Fruit fly (Drosophila melanogaster) whole organism, embryonic: Measurements from ENCODE around the gene Rcd2.

ENCODE experiments used
- BEAF-32 ChIP-seq: fragments of 200-800 bp; sonication (Bioruptor generic); optimal IDR thresholded peaks from 3 replicates; lab custom pipeline; 2017; ENCODE audit warnings: missing biosample characterization, missing genetic modification characterization, mild to moderate bottlenecking, moderate library complexity, missing genetic modification reagents
- C15 ChIP-seq: fragments of 200-800 bp; sonication (Bioruptor generic); IDR thresholded peaks from 3 replicates; pipeline ENCODE4 v1.3.6; 2022; ENCODE audit warnings: missing biosample characterization, missing genetic modification characterization
- CG10274 ChIP-seq: fragments of 200-800 bp; sonication (Bioruptor generic); optimal IDR thresholded peaks from 3 replicates; lab custom pipeline; 2017; ENCODE audit warnings: missing biosample characterization, mild to moderate bottlenecking, missing genetic modification characterization
- CG12155 ChIP-seq: fragments of 200-800 bp; sonication (Bioruptor generic); optimal IDR thresholded peaks from 3 replicates; lab custom pipeline; 2016; ENCODE audit warnings: missing biosample characterization, missing genetic modification characterization
- CG1233 ChIP-seq: fragments of 200-800 bp; sonication (Bioruptor generic); optimal IDR thresholded peaks from 4 replicates; lab custom pipeline; 2018; ENCODE audit warnings: missing biosample characterization, mild to moderate bottlenecking, missing genetic modification characterization
- CG14860 ChIP-seq: fragments of 200-800 bp; sonication (Bioruptor generic); IDR thresholded peaks from 3 replicates; pipeline ENCODE4 v1.3.6; 2022; ENCODE audit warnings: missing biosample characterization, missing genetic modification characterization; ENCODE audit not compliant: partially characterized antibody
- CG15073 ChIP-seq: fragments of 200-800 bp; sonication (Bioruptor generic); optimal IDR thresholded peaks from 2 replicates; lab custom pipeline; 2016; ENCODE audit warnings: missing biosample characterization, missing genetic modification characterization
- CG15479 ChIP-seq: fragments of 200-800 bp; sonication (Bioruptor generic); optimal IDR thresholded peaks from 3 replicates; lab custom pipeline; 2019; ENCODE audit warnings: missing biosample characterization, mild to moderate bottlenecking, missing genetic modification characterization, moderate library complexity
- CG16863 ChIP-seq: fragments of 200-800 bp; sonication (Bioruptor generic); optimal IDR thresholded peaks from 3 replicates; lab custom pipeline; 2016; ENCODE audit warnings: missing biosample characterization, missing genetic modification characterization
- CG2120 ChIP-seq: fragments of 200-800 bp; sonication (Bioruptor generic); optimal IDR thresholded peaks from 3 replicates; lab custom pipeline; 2016; ENCODE audit warnings: missing biosample characterization, missing genetic modification characterization
- CG34376 ChIP-seq: fragments of 200-800 bp; sonication (Bioruptor generic); optimal IDR thresholded peaks from 2 replicates; lab custom pipeline; 2018; ENCODE audit warnings: missing biosample characterization, mild to moderate bottlenecking, missing genetic modification characterization
- CG4707 ChIP-seq: fragments of 200-800 bp; sonication (Bioruptor generic); optimal IDR thresholded peaks from 2 replicates; lab custom pipeline; 2018; ENCODE audit warnings: missing biosample characterization, mild to moderate bottlenecking, missing genetic modification characterization, moderate library complexity
- CG7556 ChIP-seq: fragments of 200-800 bp; sonication (Bioruptor generic); optimal IDR thresholded peaks from 2 replicates; lab custom pipeline; 2017; ENCODE audit warnings: missing biosample characterization, mild to moderate bottlenecking, missing genetic modification characterization
- CG7839 ChIP-seq: fragments of 200-800 bp; sonication (Bioruptor generic); optimal IDR thresholded peaks from 3 replicates; lab custom pipeline; 2018; ENCODE audit warnings: missing biosample characterization, mild to moderate bottlenecking, missing genetic modification characterization, moderate library complexity
- CG7963 ChIP-seq: fragments of 200-800 bp; sonication (Bioruptor generic); IDR thresholded peaks from 3 replicates; pipeline ENCODE4 v1.3.6; 2022; ENCODE audit warnings: missing biosample characterization, missing genetic modification characterization; ENCODE audit not compliant: partially characterized antibody
- CG8944 ChIP-seq: fragments of 200-800 bp; sonication (Bioruptor generic); optimal IDR thresholded peaks from 3 replicates; lab custom pipeline; 2016; ENCODE audit warnings: missing biosample characterization, missing genetic modification characterization
- CG9876 ChIP-seq: fragments of 200-800 bp; sonication (Bioruptor generic); optimal IDR thresholded peaks from 2 replicates; lab custom pipeline; 2016; ENCODE audit warnings: missing biosample characterization, missing genetic modification characterization
- CrebB ChIP-seq: fragments of 200-800 bp; sonication (Bioruptor generic); optimal IDR thresholded peaks from 3 replicates; lab custom pipeline; 2018; ENCODE audit warnings: missing biosample characterization, mild to moderate bottlenecking, missing genetic modification characterization
- D19B ChIP-seq: fragments of 200-800 bp; sonication (Bioruptor generic); optimal IDR thresholded peaks from 2 replicates; lab custom pipeline; 2017; ENCODE audit warnings: missing biosample characterization, mild to moderate bottlenecking, missing genetic modification characterization
- Dad ChIP-seq: fragments of 200-800 bp; sonication (Bioruptor generic); optimal IDR thresholded peaks from 3 replicates; lab custom pipeline; 2016; ENCODE audit warnings: missing biosample characterization, missing genetic modification characterization
- Dek ChIP-seq: fragments of 200-800 bp; sonication (Bioruptor generic); optimal IDR thresholded peaks from 3 replicates; lab custom pipeline; 2019; ENCODE audit warnings: missing biosample characterization, mild to moderate bottlenecking, missing genetic modification characterization, moderate library complexity
- Doc3 ChIP-seq: fragments of 200-800 bp; sonication (Bioruptor generic); IDR thresholded peaks from 3 replicates; pipeline ENCODE4 v1.3.6; 2022; ENCODE audit warnings: missing biosample characterization, missing genetic modification characterization; ENCODE audit not compliant: partially characterized antibody
- Fer1 ChIP-seq: fragments of 200-800 bp; sonication (Bioruptor generic); optimal IDR thresholded peaks from 2 replicates; lab custom pipeline; 2017; ENCODE audit warnings: missing biosample characterization, mild to moderate bottlenecking, missing genetic modification characterization
- HmgZ ChIP-seq: fragments of 200-800 bp; sonication (Bioruptor generic); optimal IDR thresholded peaks from 2 replicates; lab custom pipeline; 2018; ENCODE audit warnings: missing biosample characterization, mild to moderate bottlenecking, missing genetic modification characterization
- Opbp ChIP-seq: fragments of 200-800 bp; sonication (Bioruptor generic); IDR thresholded peaks from 3 replicates; pipeline ENCODE4 v1.3.6; 2022; ENCODE audit warnings: missing biosample characterization, missing genetic modification characterization; ENCODE audit not compliant: partially characterized antibody
- Rx ChIP-seq: fragments of 200-800 bp; sonication (Bioruptor generic); IDR thresholded peaks from 2 replicates; pipeline ENCODE4 v1.3.6; 2022; ENCODE audit warnings: missing biosample characterization, missing genetic modification characterization
- Six4 ChIP-seq: fragments of 200-800 bp; sonication (Bioruptor generic); optimal IDR thresholded peaks from 2 replicates; lab custom pipeline; 2016; ENCODE audit warnings: missing biosample characterization, missing genetic modification characterization
- Tbp ChIP-seq: fragments of >200 bp; optimal IDR thresholded peaks from 2 replicates; lab custom pipeline; 2018; ENCODE audit warnings: missing biosample characterization, missing genetic modification characterization
- Trl ChIP-seq, 3 experiments: fragments of >200 bp in 2 of 3; fragments of 200-800 bp in 1 of 3; sonication (Bioruptor generic) in 1 of 3; optimal IDR thresholded peaks; 2 replicates in 1 of 3; 3 replicates in 2 of 3; lab custom pipeline; 2016 to 2017; ENCODE audit warnings: missing biosample characterization in 1 of 3, missing genetic modification characterization in 1 of 3
- Xbp1 ChIP-seq: fragments of 200-800 bp; sonication (Bioruptor generic); optimal IDR thresholded peaks from 3 replicates; lab custom pipeline; 2016; ENCODE audit warnings: missing biosample characterization, mild to moderate bottlenecking, missing genetic modification characterization
- ac ChIP-seq: fragments of 200-800 bp; sonication (Bioruptor generic); optimal IDR thresholded peaks from 3 replicates; lab custom pipeline; 2017; ENCODE audit warnings: missing biosample characterization, mild to moderate bottlenecking, missing genetic modification characterization
- bowl ChIP-seq: fragments of 200-800 bp; sonication (Bioruptor generic); IDR thresholded peaks from 2 replicates; pipeline ENCODE4 v1.3.6; 2022; ENCODE audit warnings: missing biosample characterization, missing genetic modification characterization
- gem ChIP-seq: fragments of 200-800 bp; sonication (Bioruptor generic); optimal IDR thresholded peaks from 2 replicates; lab custom pipeline; 2019; ENCODE audit warnings: missing biosample characterization, mild to moderate bottlenecking, missing genetic modification characterization, moderate library complexity
- hkb ChIP-seq, 2 experiments: fragments of 200-800 bp in 1 of 2; fragments of >200 bp in 1 of 2; sonication (Bioruptor generic) in 1 of 2; IDR thresholded peaks in 1 of 2; optimal IDR thresholded peaks in 1 of 2; 2 replicates each; pipeline versions ENCODE4 v1.3.6 to Lab custom; 2017 to 2022; ENCODE audit warnings: missing biosample characterization in 1 of 2, missing genetic modification characterization in 1 of 2
- lbe ChIP-seq: fragments of 200-800 bp; sonication (Bioruptor generic); optimal IDR thresholded peaks from 2 replicates; lab custom pipeline; 2016; ENCODE audit warnings: missing biosample characterization, mild to moderate bottlenecking, missing genetic modification characterization
- nerfin-2 ChIP-seq: fragments of 200-800 bp; sonication (Bioruptor generic); IDR thresholded peaks from 2 replicates; pipeline ENCODE4 v1.3.6; 2022; ENCODE audit warnings: missing biosample characterization, missing genetic modification characterization; ENCODE audit not compliant: partially characterized antibody
- org-1 ChIP-seq: fragments of 200-800 bp; sonication (Bioruptor generic); optimal IDR thresholded peaks from 2 replicates; lab custom pipeline; 2017; ENCODE audit warnings: missing biosample characterization, missing genetic modification characterization
- pzg ChIP-seq: fragments of 200-800 bp; sonication (Bioruptor generic); optimal IDR thresholded peaks from 3 replicates; lab custom pipeline; 2018; ENCODE audit warnings: missing biosample characterization, mild to moderate bottlenecking, missing genetic modification characterization, moderate library complexity
- sens ChIP-seq: fragments of 200-800 bp; sonication (Bioruptor generic); peaks from one replicate; lab custom pipeline; 2016; ENCODE audit warnings: missing biosample characterization, missing genetic modification characterization
- so ChIP-seq: fragments of 200-800 bp; sonication (Bioruptor generic); IDR thresholded peaks from 3 replicates; pipeline ENCODE4 v1.3.6; 2022; ENCODE audit warnings: missing biosample characterization, missing genetic modification characterization
- stwl ChIP-seq: fragments of 200-800 bp; sonication (Bioruptor generic); optimal IDR thresholded peaks from 3 replicates; lab custom pipeline; 2018; ENCODE audit warnings: missing biosample characterization, mild to moderate bottlenecking, missing genetic modification characterization, moderate library complexity
- tin ChIP-seq: fragments of 200-800 bp; sonication (Bioruptor generic); optimal IDR thresholded peaks from 3 replicates; lab custom pipeline; 2016; ENCODE audit warnings: missing biosample characterization, missing genetic modification characterization
- tna ChIP-seq: fragments of 200-800 bp; sonication (Bioruptor generic); IDR thresholded peaks from 2 replicates; pipeline ENCODE4 v1.3.6; 2022; ENCODE audit warnings: missing biosample characterization, missing genetic modification characterization; ENCODE audit not compliant: partially characterized antibody
- wdn ChIP-seq: fragments of 200-800 bp; sonication (Bioruptor generic); IDR thresholded peaks from 2 replicates; pipeline ENCODE4 v1.3.6; 2022; ENCODE audit warnings: missing biosample characterization, missing genetic modification characterization
- zen2 ChIP-seq: fragments of 200-800 bp; sonication (Bioruptor generic); IDR thresholded peaks from 3 replicates; pipeline ENCODE4 v1.3.6; 2022; ENCODE audit warnings: missing biosample characterization, missing genetic modification characterization; ENCODE audit not compliant: partially characterized antibody
- zf30C ChIP-seq: fragments of 200-800 bp; sonication (Bioruptor generic); optimal IDR thresholded peaks from 3 replicates; lab custom pipeline; 2018; ENCODE audit warnings: missing biosample characterization, mild to moderate bottlenecking, missing genetic modification characterization
- zfh1 ChIP-seq: fragments of 200-800 bp; sonication (Bioruptor generic); IDR thresholded peaks from 3 replicates; pipeline ENCODE4 v1.3.6; 2022; ENCODE audit warnings: missing biosample characterization, missing genetic modification characterization
- zfh2 ChIP-seq: fragments of 200-800 bp; sonication (Bioruptor generic); optimal IDR thresholded peaks from 2 replicates; lab custom pipeline; 2016; ENCODE audit warnings: missing biosample characterization, missing genetic modification characterization

Gene Rcd2

dm6 chr3L:20509121-20509934 is 30.9 kb downstream of the Rcd2 start (continued):
- TF ChIP-seq Trl (optimal IDR thresholded peaks at IDR 0.05; lab: Kevin White, UChicago): peak; percentile 65 to 74
- TF ChIP-seq Trl (GFP tag; optimal IDR thresholded peaks at IDR 0.05; lab: Kevin White, UChicago): peak; percentile 66
- TF ChIP-seq Six4 (GFP tag; lab: Kevin White, UChicago): peak; percentile 65
- peak; percentile 62 for TF ChIP-seq CG12155 (GFP tag; lab: Kevin White, UChicago)
- TF ChIP-seq stwl (tag; lab: Kevin White, UChicago): no peak
- TF ChIP-seq org-1 (GFP tag; lab: Kevin White, UChicago): peak; percentile 79
- no peak for TF ChIP-seq Opbp
- TF ChIP-seq BEAF-32 (GFP tag; lab: Kevin White, UChicago): no peak
- no peak for TF ChIP-seq nerfin-2 (GFP tag; lab: Robert Waterston, UW)
- TF ChIP-seq zf30C (GFP tag; lab: Kevin White, UChicago): no peak
- no peak for TF ChIP-seq Rx (GFP tag; lab: Robert Waterston, UW)
- peak; percentile 54 for TF ChIP-seq Dad
- no peak for TF ChIP-seq tna (GFP tag; lab: Robert Waterston, UW)
- no peak for TF ChIP-seq CrebB (tag; lab: Kevin White, UChicago)
- no peak for TF ChIP-seq pzg
- TF ChIP-seq CG9876 (GFP tag; lab: Kevin White, UChicago): no peak
- peak; percentile 97 for TF ChIP-seq sens (GFP tag; lab: Kevin White, UChicago)
- TF ChIP-seq CG7963 (GFP tag; lab: Robert Waterston, UW): no peak
- no peak for TF ChIP-seq CG4707
- no peak for TF ChIP-seq C15 (GFP tag; lab: Robert Waterston, UW)
- TF ChIP-seq lbe (GFP tag; lab: Kevin White, UChicago): no peak
- TF ChIP-seq CG15073 (GFP tag; lab: Kevin White, UChicago): no peak
- no peak for TF ChIP-seq zen2 (GFP tag; lab: Robert Waterston, UW)
- TF ChIP-seq CG10274 (GFP tag; lab: Kevin White, UChicago): peak; percentile 60
- peak; percentile 20 for TF ChIP-seq CG8944 (GFP tag; lab: Kevin White, UChicago)
- peak; percentile 74 for TF ChIP-seq zfh2 (GFP tag; lab: Kevin White, UChicago)
- peak; percentile 64 for TF ChIP-seq HmgZ (tag; lab: Kevin White, UChicago)
- peak; percentile 68 for TF ChIP-seq tin
- peak; percentile 89 for TF ChIP-seq gem (tag; lab: Kevin White, UChicago)
- TF ChIP-seq Xbp1 (GFP tag; lab: Kevin White, UChicago): peak; percentile 75
- TF ChIP-seq CG15479 (GFP tag; lab: Kevin White, UChicago): no peak
- no peak for TF ChIP-seq so (GFP tag; lab: Robert Waterston, UW)
- no peak for TF ChIP-seq Tbp
- peak; percentile 93 for TF ChIP-seq CG7556
- TF ChIP-seq wdn (GFP tag; lab: Robert Waterston, UW): no peak
- peak; percentile 78 for TF ChIP-seq Dek
- peak; percentile 88 for TF ChIP-seq CG7839 (tag; lab: Kevin White, UChicago)
- TF ChIP-seq Doc3 (GFP tag; lab: Robert Waterston, UW): no peak
- peak; percentile 67 for TF ChIP-seq CG16863 (GFP tag; lab: Kevin White, UChicago)

- TF ChIP-seq ac: peak; percentile 13
- TF ChIP-seq Fer1 (GFP tag; lab: Kevin White, UChicago): peak; percentile 95
- peak; percentile 92 for TF ChIP-seq zfh1 (GFP tag; lab: Robert Waterston, UW)
- TF ChIP-seq Trl (optimal IDR thresholded peaks at IDR 0.05; lab: Kevin White, UChicago): peak; percentile 65 to 88
- TF ChIP-seq Trl (GFP tag; optimal IDR thresholded peaks at IDR 0.05; lab: Kevin White, UChicago): peak; percentile 85
- TF ChIP-seq D19B (GFP tag; lab: Kevin White, UChicago): peak; percentile 91
- no peak for TF ChIP-seq hkb (optimal IDR thresholded peaks at IDR 0.05; lab: Kevin White, UChicago)
- peak; percentile 88 for TF ChIP-seq hkb (GFP tag; IDR thresholded peaks at IDR 0.05; lab: Robert Waterston, UW)
- TF ChIP-seq CG2120 (GFP tag; lab: Kevin White, UChicago): peak; percentile 99
- peak; percentile 93 for TF ChIP-seq CG1233
- TF ChIP-seq CG34376 (GFP tag; lab: Kevin White, UChicago): peak; percentile 96
- no peak; the same call in 2 of the 3 replicates for TF ChIP-seq CG14860 (GFP tag; lab: Robert Waterston, UW)
- TF ChIP-seq bowl (GFP tag; lab: Robert Waterston, UW): peak; percentile 49; the same call in 1 of the 2 replicates
- TF ChIP-seq zfh2 (GFP tag; lab: Kevin White, UChicago): peak; percentile 97
Measured at dm6 chr3L:20508136-20508635, 32.0 kb downstream of the Rcd2 start.
